Worm (Caenorhabditis elegans) whole organism, midembryonic: ENCODE results near the gene unc-6.

ENCODE experiments used
- T22C8.4 ChIP-seq: fragments of 200-800 bp; sonication (Bioruptor generic); IDR thresholded peaks from 2 replicates; pipeline ENCODE4 v1.3.6; 2022; ENCODE audit warnings: missing genetic modification characterization, missing compliant biosample characterization
- cog-1 ChIP-seq: sonication (generic microtip); optimal IDR thresholded peaks from 2 replicates; lab custom pipeline; 2016; ENCODE audit warnings: missing genetic modification characterization, missing compliant biosample characterization
- flt-1 ChIP-seq: fragments of 200-800 bp; sonication (Bioruptor generic); IDR thresholded peaks from 2 replicates; pipeline ENCODE4 v1.3.6; 2022; ENCODE audit warnings: missing genetic modification characterization, missing compliant biosample characterization
- klf-2 ChIP-seq: fragments of 200-800 bp; sonication (Bioruptor generic); conservative IDR thresholded peaks from 2 replicates; pipeline ENCODE4 v1.3.6; 2022; ENCODE audit warnings: missing genetic modification reagents, missing genetic modification characterization, missing compliant biosample characterization
- tab-1 ChIP-seq: fragments of 200-800 bp; sonication (Bioruptor generic); IDR thresholded peaks from 2 replicates; pipeline ENCODE4 v1.3.6; 2022; ENCODE audit warnings: missing genetic modification characterization, missing compliant biosample characterization
- ztf-23 ChIP-seq: fragments of 200-800 bp; sonication (Bioruptor generic); IDR thresholded peaks from 2 replicates; pipeline ENCODE4 v1.3.6; 2022; ENCODE audit warnings: missing genetic modification reagents, missing genetic modification characterization, missing compliant biosample characterization

ce11 chrX:6856793-6857192 lies 32.7 kb upstream of the unc-6 start:
- no peak for TF ChIP-seq T22C8.4 (GFP tag; lab: Robert Waterston, UW)
- TF ChIP-seq klf-2 (GFP tag; lab: Robert Waterston, UW): no peak
- TF ChIP-seq ztf-23: no peak
- TF ChIP-seq flt-1 (GFP tag; lab: Robert Waterston, UW): no peak
- no peak for TF ChIP-seq cog-1 (tag; lab: Kevin White, UChicago)
- no peak for TF ChIP-seq tab-1 (GFP tag; lab: Robert Waterston, UW)
